Fruit fly (Drosophila melanogaster) whole organism, prepupa: ENCODE data around the gene CG17776.

Experiments
- CG31627 ChIP-seq: fragments of 200-800 bp; sonication (Bioruptor generic); optimal IDR thresholded peaks from 3 replicates; lab custom pipeline; 2016; ENCODE audit warnings: missing biosample characterization, missing genetic modification characterization
- CG3919 ChIP-seq: fragments of 200-800 bp; sonication (Bioruptor generic); optimal IDR thresholded peaks from 3 replicates; lab custom pipeline; 2016; ENCODE audit warnings: missing biosample characterization, missing genetic modification characterization
- Ets96B ChIP-seq: fragments of 200-800 bp; optimal IDR thresholded peaks from 2 replicates; lab custom pipeline; 2019; ENCODE audit warnings: missing biosample characterization, mild to moderate bottlenecking, missing genetic modification characterization, moderate library complexity
- acj6 ChIP-seq: fragments of 200-800 bp; sonication (Bioruptor generic); optimal IDR thresholded peaks from 3 replicates; lab custom pipeline; 2016; ENCODE audit warnings: missing biosample characterization, missing genetic modification characterization
- cyc ChIP-seq: fragments of 200-800 bp; sonication (Bioruptor generic); optimal IDR thresholded peaks from 3 replicates; lab custom pipeline; 2016; ENCODE audit warnings: missing biosample characterization, missing genetic modification characterization
- dsx ChIP-seq: fragments of 200-800 bp; optimal IDR thresholded peaks from 3 replicates; lab custom pipeline; 2019; ENCODE audit warnings: missing biosample characterization, mild to moderate bottlenecking, missing genetic modification characterization, moderate library complexity; ENCODE audit not compliant: poor library complexity, severe bottlenecking
- fd85E ChIP-seq: fragments of 200-800 bp; sonication (Bioruptor generic); optimal IDR thresholded peaks from 3 replicates; lab custom pipeline; 2016; ENCODE audit warnings: missing biosample characterization, missing genetic modification characterization
- vri ChIP-seq: fragments of 200-800 bp; sonication (Bioruptor generic); optimal IDR thresholded peaks from 3 replicates; lab custom pipeline; 2016; ENCODE audit warnings: missing biosample characterization, mild to moderate bottlenecking, missing genetic modification characterization

DNA sequence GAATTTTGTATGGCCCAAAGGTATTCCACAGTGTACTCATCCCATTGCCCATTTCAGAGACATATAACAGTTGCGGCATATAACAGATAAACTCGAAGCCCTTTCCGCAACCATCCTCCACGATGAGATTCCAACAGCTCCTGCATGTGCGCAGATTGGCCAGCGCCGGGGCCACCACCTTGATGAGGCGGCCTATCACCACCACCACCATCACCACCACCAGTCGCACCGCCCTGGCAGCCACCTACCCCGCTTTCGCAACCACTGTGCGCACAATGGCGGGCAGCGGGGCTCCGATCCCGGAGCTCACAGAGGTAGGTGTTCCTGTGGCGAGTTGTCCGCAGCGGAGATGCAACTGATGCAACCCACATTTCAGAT lies 41.6 kb upstream of the CG17776 start:
- TF ChIP-seq cyc (GFP tag; lab: Kevin White, UChicago) = no peak
- no peak for TF ChIP-seq fd85E (GFP tag; lab: Kevin White, UChicago)
- no peak for TF ChIP-seq dsx
- TF ChIP-seq vri (GFP tag; lab: Kevin White, UChicago) = no peak
- TF ChIP-seq Ets96B (tag; lab: Kevin White, UChicago) = no peak
- TF ChIP-seq acj6 (GFP tag; lab: Kevin White, UChicago) = no peak
- no peak for TF ChIP-seq CG3919 (GFP tag; lab: Kevin White, UChicago)
- no peak for TF ChIP-seq CG31627 (GFP tag; lab: Kevin White, UChicago)
